Fruit fly (Drosophila melanogaster) whole organism, embryonic: ENCODE results near the gene Nrx-IV.
A peak's percentile ranks its signal among the peaks of the same experiment; 100 is the strongest.

Experiments used
- Asciz ChIP-seq: fragments of 200-800 bp; sonication (Bioruptor generic); optimal IDR thresholded peaks from 2 replicates; lab custom pipeline; 2017; ENCODE audit warnings: missing biosample characterization, mild to moderate bottlenecking, missing genetic modification characterization, missing genetic modification reagents
- Blimp-1 ChIP-seq: fragments of 200-800 bp; sonication (Bioruptor generic); optimal IDR thresholded peaks from 3 replicates; lab custom pipeline; 2018; ENCODE audit warnings: missing biosample characterization, missing genetic modification characterization, mild to moderate bottlenecking, moderate library complexity, missing genetic modification reagents
- CG10565 ChIP-seq: fragments of 200-800 bp; sonication (Bioruptor generic); optimal IDR thresholded peaks from 3 replicates; lab custom pipeline; 2016; ENCODE audit warnings: missing biosample characterization, mild to moderate bottlenecking, missing genetic modification characterization
- CG11085 ChIP-seq: fragments of 200-800 bp; sonication (Bioruptor generic); IDR thresholded peaks from 2 replicates; pipeline ENCODE4 v1.3.6; 2022; ENCODE audit warnings: missing biosample characterization, missing genetic modification characterization
- CG11723 ChIP-seq: fragments of 200-800 bp; sonication (Bioruptor generic); optimal IDR thresholded peaks from 2 replicates; lab custom pipeline; 2017; ENCODE audit warnings: missing biosample characterization, mild to moderate bottlenecking, missing genetic modification characterization
- CG12659 ChIP-seq: fragments of 200-800 bp; sonication (Bioruptor generic); optimal IDR thresholded peaks from 3 replicates; lab custom pipeline; 2017; ENCODE audit warnings: mild to moderate bottlenecking, missing biosample characterization, missing genetic modification reagents, missing genetic modification characterization
- CG12769 ChIP-seq: fragments of 200-800 bp; sonication (Bioruptor generic); optimal IDR thresholded peaks from 2 replicates; lab custom pipeline; 2019; ENCODE audit warnings: missing biosample characterization, mild to moderate bottlenecking, missing genetic modification characterization, moderate library complexity
- CG13424 ChIP-seq: fragments of 200-800 bp; sonication (Bioruptor generic); optimal IDR thresholded peaks from 2 replicates; lab custom pipeline; 2019; ENCODE audit warnings: missing biosample characterization, mild to moderate bottlenecking, missing genetic modification characterization, moderate library complexity
- CG13624 ChIP-seq: fragments of 200-800 bp; sonication (Bioruptor generic); optimal IDR thresholded peaks from 2 replicates; lab custom pipeline; 2016; ENCODE audit warnings: missing biosample characterization, missing genetic modification characterization
- CG14710 ChIP-seq: fragments of 200-800 bp; sonication (Bioruptor generic); optimal IDR thresholded peaks from 3 replicates; lab custom pipeline; 2019; ENCODE audit warnings: missing biosample characterization, mild to moderate bottlenecking, missing genetic modification characterization, moderate library complexity
- CG14965 ChIP-seq: fragments of 200-800 bp; sonication (Bioruptor generic); optimal IDR thresholded peaks from 2 replicates; lab custom pipeline; 2016; ENCODE audit warnings: missing biosample characterization, missing genetic modification characterization, borderline replicate concordance
- CG1529 ChIP-seq: fragments of 200-800 bp; sonication (Bioruptor generic); optimal IDR thresholded peaks from 3 replicates; lab custom pipeline; 2018; ENCODE audit warnings: missing biosample characterization, missing genetic modification characterization
- CG15514 ChIP-seq: fragments of 200-800 bp; sonication (Bioruptor generic); optimal IDR thresholded peaks from 3 replicates; lab custom pipeline; 2017; ENCODE audit warnings: missing biosample characterization, missing genetic modification characterization, mild to moderate bottlenecking, moderate library complexity, missing genetic modification reagents
- CG15696 ChIP-seq: fragments of 200-800 bp; sonication (Bioruptor generic); optimal IDR thresholded peaks from 2 replicates; lab custom pipeline; 2019; ENCODE audit warnings: missing biosample characterization, mild to moderate bottlenecking, missing genetic modification characterization, moderate library complexity
- CG30431 ChIP-seq: fragments of 200-800 bp; sonication (Bioruptor generic); optimal IDR thresholded peaks from 2 replicates; lab custom pipeline; 2017; ENCODE audit warnings: missing biosample characterization, missing genetic modification characterization
- CG32772 ChIP-seq: fragments of 200-800 bp; sonication (Bioruptor generic); IDR thresholded peaks from 2 replicates; pipeline ENCODE4 v1.3.6; 2022; ENCODE audit warnings: missing biosample characterization, missing genetic modification characterization
- CG3281 ChIP-seq: fragments of 200-800 bp; sonication (Bioruptor generic); optimal IDR thresholded peaks from 3 replicates; lab custom pipeline; 2017; ENCODE audit warnings: missing biosample characterization, mild to moderate bottlenecking, missing genetic modification characterization
- CG6683 ChIP-seq: fragments of 200-800 bp; sonication (Bioruptor generic); optimal IDR thresholded peaks from 2 replicates; lab custom pipeline; 2017; ENCODE audit warnings: missing biosample characterization, mild to moderate bottlenecking, missing genetic modification characterization, missing genetic modification reagents
- CG7987 ChIP-seq: fragments of 200-800 bp; sonication (Bioruptor generic); optimal IDR thresholded peaks from 2 replicates; lab custom pipeline; 2018; ENCODE audit warnings: missing biosample characterization, mild to moderate bottlenecking, missing genetic modification characterization, moderate library complexity
- CG8359 ChIP-seq: fragments of 200-800 bp; sonication (Bioruptor generic); optimal IDR thresholded peaks from 2 replicates; lab custom pipeline; 2017; ENCODE audit warnings: missing biosample characterization, mild to moderate bottlenecking, missing genetic modification characterization, borderline replicate concordance
- CG8478 ChIP-seq: fragments of >200 bp; optimal IDR thresholded peaks from 2 replicates; lab custom pipeline; 2018
- Dp ChIP-seq: fragments of 200-800 bp; sonication (Bioruptor generic); optimal IDR thresholded peaks from 2 replicates; lab custom pipeline; 2018; ENCODE audit warnings: missing biosample characterization, mild to moderate bottlenecking, missing genetic modification characterization, moderate library complexity
- Drgx ChIP-seq: fragments of 200-800 bp; sonication (Bioruptor generic); IDR thresholded peaks from 2 replicates; pipeline ENCODE4 v1.3.6; 2022; ENCODE audit warnings: missing biosample characterization, missing genetic modification characterization
- HLH3B ChIP-seq: fragments of 200-800 bp; sonication (Bioruptor generic); IDR thresholded peaks from 2 replicates; pipeline ENCODE4 v1.3.6; 2022; ENCODE audit warnings: missing biosample characterization, missing genetic modification characterization
- HLH54F ChIP-seq: fragments of 200-800 bp; sonication (Bioruptor generic); optimal IDR thresholded peaks from 3 replicates; lab custom pipeline; 2016; ENCODE audit warnings: missing biosample characterization, missing genetic modification characterization
- Hmr ChIP-seq: fragments of 200-800 bp; sonication (Bioruptor generic); optimal IDR thresholded peaks from 3 replicates; lab custom pipeline; 2017; ENCODE audit warnings: mild to moderate bottlenecking, missing biosample characterization, missing genetic modification reagents, missing genetic modification characterization
- Hr51 ChIP-seq, 2 experiments: fragments of 200-800 bp; sonication (Bioruptor generic); optimal IDR thresholded peaks; 2 replicates in 1 of 2; 3 replicates in 1 of 2; lab custom pipeline; 2016 to 2018; ENCODE audit warnings: missing biosample characterization in 2 of 2, missing genetic modification characterization in 2 of 2, mild to moderate bottlenecking in 1 of 2, moderate library complexity in 1 of 2
- NK7.1 ChIP-seq: fragments of 200-800 bp; sonication (Bioruptor generic); optimal IDR thresholded peaks from 3 replicates; lab custom pipeline; 2016; ENCODE audit warnings: missing biosample characterization, missing genetic modification characterization
- Oli ChIP-seq: fragments of 200-800 bp; sonication (Bioruptor generic); optimal IDR thresholded peaks from 2 replicates; lab custom pipeline; 2018; ENCODE audit warnings: missing biosample characterization, mild to moderate bottlenecking, missing genetic modification characterization, moderate library complexity
- Spps ChIP-seq: fragments of 200-800 bp; sonication (Bioruptor generic); optimal IDR thresholded peaks from 2 replicates; lab custom pipeline; 2018; ENCODE audit warnings: missing biosample characterization, mild to moderate bottlenecking, missing genetic modification characterization
- TFAM ChIP-seq: fragments of 200-800 bp; sonication (Bioruptor generic); optimal IDR thresholded peaks from 2 replicates; lab custom pipeline; 2017; ENCODE audit warnings: missing biosample characterization, missing genetic modification characterization, inconsistent platforms
- Xrp1 ChIP-seq: fragments of 200-800 bp; sonication (Bioruptor generic); IDR thresholded peaks from 2 replicates; pipeline ENCODE4 v1.3.6; 2022; ENCODE audit warnings: missing biosample characterization, missing genetic modification characterization
- az2 ChIP-seq: fragments of 200-800 bp; sonication (Bioruptor generic); optimal IDR thresholded peaks from 3 replicates; lab custom pipeline; 2016; ENCODE audit warnings: missing biosample characterization, missing genetic modification characterization
- bsh ChIP-seq, 2 experiments: fragments of 200-800 bp; sonication (Bioruptor generic); optimal IDR thresholded peaks; 2 replicates each; lab custom pipeline; 2017 to 2018; ENCODE audit warnings: mild to moderate bottlenecking in 2 of 2, missing biosample characterization in 2 of 2, missing genetic modification characterization in 2 of 2, moderate library complexity in 1 of 2
- ci ChIP-seq: fragments of 200-800 bp; sonication (Bioruptor generic); IDR thresholded peaks from 3 replicates; pipeline ENCODE4 v1.3.6; 2022; ENCODE audit warnings: missing biosample characterization, missing genetic modification characterization
- crol ChIP-seq: fragments of 200-800 bp; sonication (Bioruptor generic); IDR thresholded peaks from 2 replicates; pipeline ENCODE4 v1.3.6; 2022; ENCODE audit warnings: missing biosample characterization, missing genetic modification characterization
- en ChIP-seq: fragments of 200-800 bp; sonication (Bioruptor generic); optimal IDR thresholded peaks from 2 replicates; lab custom pipeline; 2016; ENCODE audit warnings: missing biosample characterization, missing genetic modification characterization
- fd3F ChIP-seq: fragments of 200-800 bp; sonication (Bioruptor generic); optimal IDR thresholded peaks from 2 replicates; lab custom pipeline; 2018; ENCODE audit warnings: missing biosample characterization, mild to moderate bottlenecking, missing genetic modification characterization, moderate library complexity
- gt ChIP-seq: fragments of 200-800 bp; sonication (Bioruptor generic); IDR thresholded peaks from 2 replicates; pipeline ENCODE4 v1.3.6; 2022; ENCODE audit warnings: missing biosample characterization, missing genetic modification characterization
- ham ChIP-seq: fragments of 200-800 bp; sonication (Bioruptor generic); IDR thresholded peaks from 2 replicates; pipeline ENCODE4 v1.3.6; 2022; ENCODE audit warnings: missing biosample characterization, missing genetic modification characterization
- insv ChIP-seq, 2 experiments: fragments of 200-800 bp; sonication (Bioruptor generic); optimal IDR thresholded peaks; 3 replicates each; lab custom pipeline; 2016 to 2018; ENCODE audit warnings: missing biosample characterization in 2 of 2, missing genetic modification characterization in 2 of 2
- pum ChIP-seq: fragments of 200-800 bp; sonication (Bioruptor generic); optimal IDR thresholded peaks from 2 replicates; lab custom pipeline; 2016; ENCODE audit warnings: missing biosample characterization, missing genetic modification characterization
- sens ChIP-seq: fragments of 200-800 bp; sonication (Bioruptor generic); peaks from one replicate; lab custom pipeline; 2016; ENCODE audit warnings: missing biosample characterization, missing genetic modification characterization
- sna ChIP-seq: fragments of 200-800 bp; sonication (Bioruptor generic); IDR thresholded peaks from 2 replicates; pipeline ENCODE4 v1.3.6; 2022; ENCODE audit warnings: missing biosample characterization, missing genetic modification characterization; ENCODE audit not compliant: partially characterized antibody
- sr ChIP-seq: fragments of 200-800 bp; sonication (Bioruptor generic); IDR thresholded peaks from 3 replicates; pipeline ENCODE4 v1.3.6; 2022; ENCODE audit warnings: missing biosample characterization, missing genetic modification characterization
- sug ChIP-seq: fragments of 200-800 bp; optimal IDR thresholded peaks from 2 replicates; lab custom pipeline; 2019; ENCODE audit warnings: missing biosample characterization, mild to moderate bottlenecking, missing genetic modification characterization, moderate library complexity
- tna ChIP-seq: fragments of 200-800 bp; sonication (Bioruptor generic); IDR thresholded peaks from 2 replicates; pipeline ENCODE4 v1.3.6; 2022; ENCODE audit warnings: missing biosample characterization, missing genetic modification characterization; ENCODE audit not compliant: partially characterized antibody
- trem ChIP-seq: fragments of 200-800 bp; optimal IDR thresholded peaks from 3 replicates; lab custom pipeline; 2019; ENCODE audit warnings: missing biosample characterization, mild to moderate bottlenecking, missing genetic modification characterization, moderate library complexity

The Nrx-IV gene

DNA sequence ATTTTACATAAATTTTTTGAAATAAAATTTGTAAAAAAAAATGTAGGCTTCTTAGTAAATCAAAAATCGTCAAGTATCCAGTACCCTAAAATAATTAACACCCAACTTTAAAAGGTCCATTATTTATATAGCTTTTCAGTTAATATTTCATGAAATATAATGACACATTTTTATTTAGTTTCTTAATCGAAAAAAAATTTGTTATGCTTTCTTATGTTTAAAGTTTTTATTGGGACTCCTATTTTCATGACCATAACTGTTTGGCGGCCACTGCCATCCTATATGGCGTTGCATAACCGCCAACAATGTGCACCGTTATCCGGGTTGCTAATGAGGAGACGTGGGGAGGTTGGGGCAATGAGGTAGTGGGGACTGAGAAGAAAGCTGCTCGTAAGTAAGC, 37.8 kb upstream of the Nrx-IV start (continued):
- peak; percentile 20; the same call in 1 of the 3 replicates for TF ChIP-seq ci (GFP tag; lab: Robert Waterston, UW)
- peak; percentile 30 for TF ChIP-seq Blimp-1
- no peak for TF ChIP-seq Dp (GFP tag; lab: Kevin White, UChicago)
- no peak for TF ChIP-seq az2 (GFP tag; lab: Kevin White, UChicago)
- no peak for TF ChIP-seq sug (tag; lab: Kevin White, UChicago)
- TF ChIP-seq CG14965 (GFP tag; lab: Kevin White, UChicago) = no peak
- TF ChIP-seq sens (GFP tag; lab: Kevin White, UChicago) = peak; percentile 44
- no peak for TF ChIP-seq Hmr
- no peak for TF ChIP-seq tna
- TF ChIP-seq CG13424 = no peak
- TF ChIP-seq, all 482 proteins: peak for 9

dm6 chr3L:12109045-12109632, 37.2 kb upstream of the Nrx-IV start:
- TF ChIP-seq CG12659 (GFP tag; lab: Kevin White, UChicago) = no peak
- no peak for TF ChIP-seq CG11085 (GFP tag; lab: Robert Waterston, UW)
- TF ChIP-seq CG14965 (GFP tag; lab: Kevin White, UChicago) = no peak
- TF ChIP-seq Hr51 (GFP tag; optimal IDR thresholded peaks at IDR 0.05; lab: Kevin White, UChicago) = no peak
- TF ChIP-seq HLH3B (GFP tag; lab: Robert Waterston, UW) = no peak
- no peak for TF ChIP-seq CG6683 (GFP tag; lab: Kevin White, UChicago)
- TF ChIP-seq CG7987 (GFP tag; lab: Kevin White, UChicago) = no peak
- TF ChIP-seq sna (GFP tag; lab: Robert Waterston, UW) = no peak
- TF ChIP-seq insv (GFP tag; optimal IDR thresholded peaks at IDR 0.05; lab: Kevin White, UChicago) = no peak
- peak in 1 of 2 experiments; percentile 32 for TF ChIP-seq bsh (GFP tag; optimal IDR thresholded peaks at IDR 0.05; lab: Kevin White, UChicago)
- no peak for TF ChIP-seq CG1529 (GFP tag; lab: Kevin White, UChicago)
- TF ChIP-seq sr (GFP tag; lab: Robert Waterston, UW) = no peak
- TF ChIP-seq CG11723 (GFP tag; lab: Kevin White, UChicago) = no peak
- TF ChIP-seq CG8359 (GFP tag; lab: Kevin White, UChicago) = no peak
- TF ChIP-seq Oli (tag; lab: Kevin White, UChicago) = no peak
- no peak for TF ChIP-seq en (GFP tag; lab: Kevin White, UChicago)
- TF ChIP-seq CG12769 (tag; lab: Kevin White, UChicago) = no peak
- no peak for TF ChIP-seq CG32772
- TF ChIP-seq CG10565 (GFP tag; lab: Kevin White, UChicago) = no peak
- TF ChIP-seq CG30431 (GFP tag; lab: Kevin White, UChicago) = no peak
- TF ChIP-seq fd3F = no peak
- TF ChIP-seq CG15514 (GFP tag; lab: Kevin White, UChicago) = no peak
- peak; percentile 4 for TF ChIP-seq Asciz (GFP tag; lab: Kevin White, UChicago)
- TF ChIP-seq trem (tag; lab: Kevin White, UChicago) = no peak
- no peak for TF ChIP-seq CG13624 (GFP tag; lab: Kevin White, UChicago)
- no peak for TF ChIP-seq CG13424
- TF ChIP-seq CG3281 (GFP tag; lab: Kevin White, UChicago) = no peak
- no peak for TF ChIP-seq Spps (tag; lab: Kevin White, UChicago)
- peak; percentile 30; the same call in 1 of the 2 replicates for TF ChIP-seq Xrp1 (GFP tag; lab: Robert Waterston, UW)
- TF ChIP-seq Drgx = peak; percentile 60
- TF ChIP-seq pum = no peak
- TF ChIP-seq NK7.1 (GFP tag; lab: Kevin White, UChicago) = no peak
- TF ChIP-seq crol (GFP tag; lab: Robert Waterston, UW) = peak; percentile 64
- no peak for TF ChIP-seq CG15696
- no peak for TF ChIP-seq CG14710 (tag; lab: Kevin White, UChicago)
- no peak for TF ChIP-seq gt (GFP tag; lab: Robert Waterston, UW)
- no peak for TF ChIP-seq CG8478 (lab: Kevin White, UChicago)
- no peak for TF ChIP-seq ham (GFP tag; lab: Robert Waterston, UW)
- TF ChIP-seq HLH54F (GFP tag; lab: Kevin White, UChicago) = no peak
- TF ChIP-seq Blimp-1 = no peak
- TF ChIP-seq TFAM = no peak
